Worm (Caenorhabditis elegans) whole organism, early embryonic: ENCODE data around the gene nrde-2.

Experiments
- aly-1 ChIP-seq: sonication (generic microtip); optimal IDR thresholded peaks from 2 replicates; lab custom pipeline; 2016; ENCODE audit warnings: missing genetic modification characterization, missing compliant biosample characterization
- ama-1 ChIP-seq: fragments of 150-350 bp; optimal IDR thresholded peaks from 2 replicates; lab custom pipeline; 2014
- flt-1 ChIP-seq: fragments of 200-800 bp; sonication (Bioruptor generic); IDR thresholded peaks from 2 replicates; pipeline ENCODE4 v1.3.6; 2022; ENCODE audit warnings: missing genetic modification characterization, missing compliant biosample characterization
- hmg-4 ChIP-seq: fragments of 200-800 bp; sonication (Bioruptor generic); optimal IDR thresholded peaks from 2 replicates; lab custom pipeline; 2018; ENCODE audit warnings: mild to moderate bottlenecking, missing genetic modification characterization, missing compliant biosample characterization
- tbx-37 ChIP-seq: fragments of 200-800 bp; sonication (Bioruptor generic); conservative IDR thresholded peaks from 2 replicates; pipeline ENCODE4 v1.3.6; 2022; ENCODE audit warnings: missing genetic modification reagents, missing genetic modification characterization, missing compliant biosample characterization

DNA sequence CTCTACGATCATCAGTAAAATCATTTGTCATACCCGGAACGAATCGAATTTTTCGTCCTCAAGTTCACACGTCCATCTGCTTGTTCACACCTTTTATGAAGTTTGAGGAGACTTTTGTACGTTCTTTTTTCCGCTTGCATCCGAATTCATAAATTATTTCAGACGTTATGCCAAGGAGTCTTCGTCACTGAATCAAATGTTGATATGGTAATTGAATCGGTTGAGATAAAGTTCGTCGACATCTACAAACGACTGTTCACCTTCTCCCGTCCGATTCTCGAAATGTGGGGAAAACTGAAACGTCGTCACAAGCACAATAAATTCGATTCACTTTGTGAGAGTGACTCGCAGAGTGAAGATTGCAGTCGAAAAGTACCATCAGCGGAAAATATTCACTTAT is 4.6 kb upstream of the nrde-2 start:
- TF ChIP-seq ama-1 (no peak), flt-1 (GFP tag; lab: Robert Waterston, UW) (no peak), aly-1 (tag; lab: Kevin White, UChicago) (no peak), tbx-37 (GFP tag; lab: Robert Waterston, UW) (no peak), hmg-4 (no peak)
